Worm (Caenorhabditis elegans) whole organism, L2 larva: ENCODE data around the gene mcu-1.
A peak's percentile ranks its signal among the peaks of the same experiment; 100 is the strongest.

Experiments used
- C34F6.9 ChIP-seq: fragments of 150-350 bp; optimal IDR thresholded peaks from 2 replicates; lab custom pipeline; 2014; ENCODE audit warnings: missing biosample characterization, missing genetic modification characterization
- F13H6.1 ChIP-seq: sonication (generic microtip); optimal IDR thresholded peaks from 2 replicates; lab custom pipeline; 2016; ENCODE audit warnings: missing genetic modification characterization, missing compliant biosample characterization
- R02D3.7 ChIP-seq: fragments of 150-350 bp; optimal IDR thresholded peaks from 2 replicates; lab custom pipeline; 2014; ENCODE audit warnings: missing biosample characterization, missing genetic modification characterization
- alr-1 ChIP-seq: fragments of 150-350 bp; optimal IDR thresholded peaks from 2 replicates; lab custom pipeline; 2014; ENCODE audit warnings: missing biosample characterization, missing genetic modification characterization
- ama-1 ChIP-seq: fragments of 150-350 bp; optimal IDR thresholded peaks from 2 replicates; lab custom pipeline; 2018; ENCODE audit warnings: inconsistent platforms
- blmp-1 ChIP-seq: sonication (generic microtip); optimal IDR thresholded peaks from 2 replicates; lab custom pipeline; 2017; ENCODE audit warnings: missing genetic modification characterization, mild to moderate bottlenecking, missing compliant biosample characterization, antibody characterized with exemption, moderate library complexity; ENCODE audit not compliant: insufficient read depth
- ceh-16 ChIP-seq: fragments of 150-350 bp; optimal IDR thresholded peaks from 2 replicates; lab custom pipeline; 2014; ENCODE audit warnings: missing biosample characterization, missing genetic modification characterization
- ceh-82 ChIP-seq: fragments of 150-350 bp; optimal IDR thresholded peaks from 2 replicates; lab custom pipeline; 2014; ENCODE audit warnings: missing biosample characterization, missing genetic modification characterization
- crh-2 ChIP-seq: sonication (generic microtip); optimal IDR thresholded peaks from 2 replicates; lab custom pipeline; 2017; ENCODE audit warnings: missing biosample characterization, missing genetic modification characterization
- elt-3 ChIP-seq: sonication (generic microtip); optimal IDR thresholded peaks from 2 replicates; lab custom pipeline; 2017; ENCODE audit warnings: missing biosample characterization, missing genetic modification characterization
- fos-1 ChIP-seq: fragments of 150-350 bp; optimal IDR thresholded peaks from 2 replicates; lab custom pipeline; 2014; ENCODE audit warnings: missing biosample characterization, missing genetic modification characterization
- gmeb-1 ChIP-seq: fragments of 150-350 bp; optimal IDR thresholded peaks from 2 replicates; lab custom pipeline; 2014; ENCODE audit warnings: missing biosample characterization, missing genetic modification characterization
- lin-11 ChIP-seq: fragments of 150-350 bp; sonication (generic microtip); optimal IDR thresholded peaks from 2 replicates; lab custom pipeline; 2014; ENCODE audit warnings: missing biosample characterization, missing genetic modification characterization, inconsistent platforms, mixed read lengths
- lin-13 ChIP-seq: fragments of 150-350 bp; optimal IDR thresholded peaks from 2 replicates; lab custom pipeline; 2014; ENCODE audit warnings: missing biosample characterization, missing genetic modification reagents, missing genetic modification characterization
- lsy-2 ChIP-seq, 2 experiments: fragments of 150-350 bp in 1 of 2; sonication (generic microtip) in 1 of 2; optimal IDR thresholded peaks; 2 replicates each; lab custom pipeline; 2014 to 2017; ENCODE audit warnings: missing biosample characterization in 2 of 2, missing genetic modification characterization in 2 of 2
- mab-5 ChIP-seq: fragments of 150-350 bp; optimal IDR thresholded peaks from 2 replicates; lab custom pipeline; 2014; ENCODE audit warnings: missing biosample characterization, missing genetic modification characterization
- mdl-1 ChIP-seq, 2 experiments: fragments of 150-350 bp in 1 of 2; sonication (generic microtip) in 1 of 2; optimal IDR thresholded peaks; 2 replicates each; lab custom pipeline; 2017; ENCODE audit warnings: missing biosample characterization in 2 of 2, missing genetic modification characterization in 2 of 2
- nhr-10 ChIP-seq: sonication (generic microtip); optimal IDR thresholded peaks from 2 replicates; lab custom pipeline; 2017; ENCODE audit warnings: missing biosample characterization, missing genetic modification characterization
- nhr-12 ChIP-seq: fragments of 150-350 bp; optimal IDR thresholded peaks from 2 replicates; lab custom pipeline; 2014; ENCODE audit warnings: missing biosample characterization, missing genetic modification characterization
- nhr-129 ChIP-seq: fragments of 150-350 bp; optimal IDR thresholded peaks from 2 replicates; lab custom pipeline; 2014; ENCODE audit warnings: missing biosample characterization, missing genetic modification characterization
- nhr-21 ChIP-seq: fragments of 150-350 bp; optimal IDR thresholded peaks from 2 replicates; lab custom pipeline; 2014; ENCODE audit warnings: missing biosample characterization, missing genetic modification characterization
- nhr-25 ChIP-seq: fragments of 150-350 bp; sonication (generic microtip); optimal IDR thresholded peaks from 3 replicates; lab custom pipeline; 2014; ENCODE audit warnings: missing biosample characterization, missing genetic modification characterization
- nhr-6 ChIP-seq: fragments of 150-350 bp; optimal IDR thresholded peaks from 2 replicates; lab custom pipeline; 2014; ENCODE audit warnings: missing biosample characterization, missing genetic modification characterization
- nhr-77 ChIP-seq: fragments of 150-350 bp; optimal IDR thresholded peaks from 2 replicates; lab custom pipeline; 2014; ENCODE audit warnings: missing biosample characterization, missing genetic modification characterization
- sma-3 ChIP-seq: sonication (generic microtip); optimal IDR thresholded peaks from 2 replicates; lab custom pipeline; 2016; ENCODE audit warnings: missing genetic modification reagents, missing genetic modification characterization, missing compliant biosample characterization
- sma-9 ChIP-seq, 2 experiments: fragments of 150-350 bp in 1 of 2; sonication (generic microtip) in 1 of 2; optimal IDR thresholded peaks; 2 replicates each; lab custom pipeline; 2014 to 2016; ENCODE audit warnings: missing genetic modification characterization in 2 of 2, mild to moderate bottlenecking in 1 of 2, missing biosample characterization in 1 of 2, missing compliant biosample characterization in 1 of 2, missing genetic modification reagents in 1 of 2, moderate library complexity in 1 of 2
- snpc-4 ChIP-seq: fragments of 150-350 bp; optimal IDR thresholded peaks from 2 replicates; lab custom pipeline; 2014; ENCODE audit warnings: missing biosample characterization, missing genetic modification characterization
- unc-55 ChIP-seq: fragments of 150-350 bp; sonication (generic microtip); optimal IDR thresholded peaks from 3 replicates; lab custom pipeline; 2014; ENCODE audit warnings: missing biosample characterization, missing genetic modification reagents, missing genetic modification characterization
- unc-62 ChIP-seq: fragments of 150-350 bp; optimal IDR thresholded peaks from 2 replicates; lab custom pipeline; 2014; ENCODE audit warnings: missing biosample characterization, missing genetic modification reagents, missing genetic modification characterization
- ztf-1 ChIP-seq: fragments of 200-800 bp; sonication (Bioruptor generic); conservative IDR thresholded peaks from 2 replicates; pipeline ENCODE4 v1.3.6; 2022; ENCODE audit warnings: missing genetic modification characterization, missing compliant biosample characterization
- ztf-11 ChIP-seq: sonication (generic microtip); optimal IDR thresholded peaks from 2 replicates; lab custom pipeline; 2017; ENCODE audit warnings: missing biosample characterization, missing genetic modification characterization
- ztf-4 ChIP-seq: fragments of 150-350 bp; optimal IDR thresholded peaks from 2 replicates; lab custom pipeline; 2014; ENCODE audit warnings: missing biosample characterization, missing genetic modification characterization

Gene mcu-1

ce11 chrIV:5947555-5948151, 8.6 kb upstream of the mcu-1 start, which contains the start of gene rps-25:
TSS of gene rps-25 (minus strand) at chrIV:5947605.
- TF ChIP-seq lin-11 (tag; lab: Kevin White, UChicago) (peak; percentile 53), mdl-1 (tag; optimal IDR thresholded peaks at IDR 0.05; lab: Kevin White, UChicago) (no peak), nhr-21 (tag; lab: Kevin White, UChicago) (peak; percentile 21), alr-1 (no peak), nhr-6 (tag; lab: Kevin White, UChicago) (no peak), C34F6.9 (peak; percentile 63), fos-1 (tag; lab: Kevin White, UChicago) (peak; percentile 7), nhr-25 (tag; lab: Kevin White, UChicago) (peak; percentile 18), F13H6.1 (peak; percentile 20), sma-3 (peak; percentile 16), snpc-4 (peak; percentile 12), lsy-2 (tag; optimal IDR thresholded peaks at IDR 0.05; lab: Kevin White, UChicago) (peak; percentile 13 to 93), lin-13 (GFP tag; lab: Kevin White, UChicago) (peak; percentile 62), unc-55 (GFP tag; lab: Kevin White, UChicago) (peak; percentile 86), ama-1 (lab: Kevin White, UChicago) (peak; percentile 20), nhr-129 (tag; lab: Kevin White, UChicago) (peak; percentile 46), crh-2 (tag; lab: Kevin White, UChicago) (peak; percentile 23), elt-3 (tag; lab: Kevin White, UChicago) (no peak), sma-9 (GFP tag; optimal IDR thresholded peaks at IDR 0.05; lab: Kevin White, UChicago) (peak; percentile 39), sma-9 (tag; optimal IDR thresholded peaks at IDR 0.05; lab: Kevin White, UChicago) (no peak), nhr-10 (tag; lab: Kevin White, UChicago) (no peak), gmeb-1 (tag; lab: Kevin White, UChicago) (peak; percentile 39)

ce11 chrIV:5946602-5947444, 7.8 kb upstream of the mcu-1 start, which contains the start of gene inx-7:
TSS of gene inx-7 (minus strand) at chrIV:5946638.
- no peak for TF ChIP-seq mdl-1 (tag; optimal IDR thresholded peaks at IDR 0.05; lab: Kevin White, UChicago)
- peak in 1 of 2 experiments; percentile 6 for TF ChIP-seq lsy-2 (tag; optimal IDR thresholded peaks at IDR 0.05; lab: Kevin White, UChicago)
- peak; percentile 34 for TF ChIP-seq nhr-129 (tag; lab: Kevin White, UChicago)
- peak; percentile 26 for TF ChIP-seq C34F6.9

- TF ChIP-seq R02D3.7 (no peak), mab-5 (no peak), alr-1 (no peak), sma-3 (no peak), nhr-21 (tag; lab: Kevin White, UChicago) (no peak), ztf-11 (no peak)
Measured at ce11 chrIV:5945455-5945854, 6.4 kb upstream of the mcu-1 start.

- TF ChIP-seq F13H6.1, result no peak
- no peak for TF ChIP-seq ceh-82
- no peak for TF ChIP-seq unc-55 (GFP tag; lab: Kevin White, UChicago)
- TF ChIP-seq lin-11 (tag; lab: Kevin White, UChicago), result no peak
- no peak for TF ChIP-seq ceh-16
- no peak for TF ChIP-seq mdl-1 (tag; optimal IDR thresholded peaks at IDR 0.05; lab: Kevin White, UChicago)
- no peak for TF ChIP-seq ztf-1 (GFP tag; lab: Robert Waterston, UW)
- TF ChIP-seq elt-3 (tag; lab: Kevin White, UChicago), result no peak
- no peak for TF ChIP-seq sma-9 (GFP tag; optimal IDR thresholded peaks at IDR 0.05; lab: Kevin White, UChicago)
- no peak for TF ChIP-seq sma-9 (tag; optimal IDR thresholded peaks at IDR 0.05; lab: Kevin White, UChicago)
- TF ChIP-seq nhr-12 (tag; lab: Kevin White, UChicago), result no peak
- no peak for TF ChIP-seq R02D3.7
- no peak for TF ChIP-seq ztf-4 (tag; lab: Kevin White, UChicago)
- TF ChIP-seq unc-62 (GFP tag; lab: Kevin White, UChicago), result no peak
- TF ChIP-seq blmp-1 (tag; lab: Kevin White, UChicago), result no peak
- TF ChIP-seq mab-5, result no peak
- no peak for TF ChIP-seq nhr-77 (tag; lab: Kevin White, UChicago)
Measured at ce11 chrIV:5944172-5944571, 5.1 kb upstream of the mcu-1 start.
